Fruit fly (Drosophila melanogaster) whole organism, embryonic: ENCODE results near the gene yellow-e2.

Experiments used
- ATbp ChIP-seq: fragments of 200-800 bp; sonication (Bioruptor generic); optimal IDR thresholded peaks from 2 replicates; lab custom pipeline; 2017; ENCODE audit warnings: missing biosample characterization, mild to moderate bottlenecking, missing genetic modification characterization, missing genetic modification reagents
- Ada2b ChIP-seq: fragments of 200-800 bp; sonication (Bioruptor generic); IDR thresholded peaks from 2 replicates; pipeline ENCODE4 v1.3.6; 2022; ENCODE audit warnings: missing biosample characterization, missing genetic modification characterization
- Aef1 ChIP-seq: fragments of 200-800 bp; sonication (Bioruptor generic); IDR thresholded peaks from 3 replicates; pipeline ENCODE4 v1.3.6; 2022; ENCODE audit warnings: missing biosample characterization, missing genetic modification characterization
- CG10147 ChIP-seq: fragments of 200-800 bp; sonication (Bioruptor generic); optimal IDR thresholded peaks from 2 replicates; lab custom pipeline; 2019; ENCODE audit warnings: missing biosample characterization, mild to moderate bottlenecking, missing genetic modification characterization, moderate library complexity
- CG10462 ChIP-seq: fragments of 200-800 bp; sonication (Bioruptor generic); optimal IDR thresholded peaks from 2 replicates; lab custom pipeline; 2016; ENCODE audit warnings: missing biosample characterization, missing genetic modification characterization
- CG10543 ChIP-seq: fragments of 200-800 bp; sonication (Bioruptor generic); optimal IDR thresholded peaks from 3 replicates; lab custom pipeline; 2017; ENCODE audit warnings: missing biosample characterization, mild to moderate bottlenecking, missing genetic modification characterization, moderate library complexity
- CG11560 ChIP-seq: fragments of 200-800 bp; sonication (Bioruptor generic); IDR thresholded peaks from 3 replicates; pipeline ENCODE4 v1.3.6; 2022; ENCODE audit warnings: missing biosample characterization, missing genetic modification characterization
- CG11723 ChIP-seq: fragments of 200-800 bp; sonication (Bioruptor generic); optimal IDR thresholded peaks from 2 replicates; lab custom pipeline; 2017; ENCODE audit warnings: missing biosample characterization, mild to moderate bottlenecking, missing genetic modification characterization
- CG12942 ChIP-seq: fragments of 200-800 bp; sonication (Bioruptor generic); optimal IDR thresholded peaks from 3 replicates; lab custom pipeline; 2016; ENCODE audit warnings: missing biosample characterization, missing genetic modification characterization
- CG13123 ChIP-seq: fragments of 200-800 bp; sonication (Bioruptor generic); optimal IDR thresholded peaks from 2 replicates; lab custom pipeline; 2016; ENCODE audit warnings: missing biosample characterization, missing genetic modification characterization
- CG14441 ChIP-seq: fragments of 200-800 bp; sonication (Bioruptor generic); IDR thresholded peaks from 2 replicates; pipeline ENCODE4 v1.3.6; 2022; ENCODE audit warnings: missing biosample characterization, missing genetic modification characterization
- CG15479 ChIP-seq: fragments of 200-800 bp; sonication (Bioruptor generic); optimal IDR thresholded peaks from 3 replicates; lab custom pipeline; 2019; ENCODE audit warnings: missing biosample characterization, mild to moderate bottlenecking, missing genetic modification characterization, moderate library complexity
- CG15696 ChIP-seq: fragments of 200-800 bp; sonication (Bioruptor generic); optimal IDR thresholded peaks from 2 replicates; lab custom pipeline; 2019; ENCODE audit warnings: missing biosample characterization, mild to moderate bottlenecking, missing genetic modification characterization, moderate library complexity
- CG16863 ChIP-seq: fragments of 200-800 bp; sonication (Bioruptor generic); optimal IDR thresholded peaks from 3 replicates; lab custom pipeline; 2016; ENCODE audit warnings: missing biosample characterization, missing genetic modification characterization
- CG2889 ChIP-seq: fragments of 200-800 bp; sonication (Bioruptor generic); IDR thresholded peaks from 3 replicates; pipeline ENCODE4 v1.3.6; 2022; ENCODE audit warnings: missing biosample characterization, missing genetic modification characterization
- CG30020 ChIP-seq: fragments of 200-800 bp; optimal IDR thresholded peaks from 2 replicates; lab custom pipeline; 2019; ENCODE audit warnings: missing biosample characterization, mild to moderate bottlenecking, missing genetic modification characterization, moderate library complexity
- CG3065 ChIP-seq: fragments of 200-800 bp; sonication (Bioruptor generic); optimal IDR thresholded peaks from 2 replicates; lab custom pipeline; 2016; ENCODE audit warnings: missing biosample characterization, missing genetic modification characterization
- CG4328 ChIP-seq: fragments of 200-800 bp; sonication (Bioruptor generic); optimal IDR thresholded peaks from 3 replicates; lab custom pipeline; 2017; ENCODE audit warnings: missing biosample characterization, missing genetic modification reagents, missing genetic modification characterization
- CG4424 ChIP-seq: fragments of 200-800 bp; sonication (Bioruptor generic); optimal IDR thresholded peaks from 3 replicates; lab custom pipeline; 2016; ENCODE audit warnings: missing biosample characterization, missing genetic modification characterization
- CG4707 ChIP-seq: fragments of 200-800 bp; sonication (Bioruptor generic); optimal IDR thresholded peaks from 2 replicates; lab custom pipeline; 2018; ENCODE audit warnings: missing biosample characterization, mild to moderate bottlenecking, missing genetic modification characterization, moderate library complexity
- CG6175 ChIP-seq: fragments of 200-800 bp; sonication (Bioruptor generic); IDR thresholded peaks from 3 replicates; pipeline ENCODE4 v1.3.6; 2022; ENCODE audit warnings: missing biosample characterization, missing genetic modification characterization
- CG7556 ChIP-seq: fragments of 200-800 bp; sonication (Bioruptor generic); optimal IDR thresholded peaks from 2 replicates; lab custom pipeline; 2017; ENCODE audit warnings: missing biosample characterization, mild to moderate bottlenecking, missing genetic modification characterization
- CG7745 ChIP-seq: fragments of 200-800 bp; sonication (Bioruptor generic); optimal IDR thresholded peaks from 2 replicates; lab custom pipeline; 2018; ENCODE audit warnings: missing biosample characterization, mild to moderate bottlenecking, missing genetic modification characterization, moderate library complexity
- CG8924 ChIP-seq: fragments of 200-800 bp; optimal IDR thresholded peaks from 3 replicates; lab custom pipeline; 2019; ENCODE audit warnings: missing biosample characterization, mild to moderate bottlenecking, missing genetic modification characterization, moderate library complexity
- CG9817 ChIP-seq: fragments of 200-800 bp; sonication (Bioruptor generic); optimal IDR thresholded peaks from 2 replicates; lab custom pipeline; 2018; ENCODE audit warnings: missing biosample characterization, mild to moderate bottlenecking, missing genetic modification characterization, moderate library complexity
- Camta ChIP-seq: fragments of 200-800 bp; sonication (Bioruptor generic); optimal IDR thresholded peaks from 2 replicates; lab custom pipeline; 2016; ENCODE audit warnings: missing biosample characterization, missing genetic modification characterization
- Dad ChIP-seq: fragments of 200-800 bp; sonication (Bioruptor generic); optimal IDR thresholded peaks from 3 replicates; lab custom pipeline; 2016; ENCODE audit warnings: missing biosample characterization, missing genetic modification characterization
- Dek ChIP-seq: fragments of 200-800 bp; sonication (Bioruptor generic); optimal IDR thresholded peaks from 3 replicates; lab custom pipeline; 2019; ENCODE audit warnings: missing biosample characterization, mild to moderate bottlenecking, missing genetic modification characterization, moderate library complexity
- Drgx ChIP-seq: fragments of 200-800 bp; sonication (Bioruptor generic); IDR thresholded peaks from 2 replicates; pipeline ENCODE4 v1.3.6; 2022; ENCODE audit warnings: missing biosample characterization, missing genetic modification characterization
- Ets97D ChIP-seq: fragments of 200-800 bp; sonication (Bioruptor generic); optimal IDR thresholded peaks from 3 replicates; lab custom pipeline; 2016; ENCODE audit warnings: missing biosample characterization, missing genetic modification characterization
- HHEX ChIP-seq: fragments of 200-800 bp; sonication (Bioruptor generic); optimal IDR thresholded peaks from 3 replicates; lab custom pipeline; 2017; ENCODE audit warnings: missing biosample characterization, mild to moderate bottlenecking, missing genetic modification characterization, missing genetic modification reagents
- Hmx ChIP-seq: fragments of 200-800 bp; sonication (Bioruptor generic); optimal IDR thresholded peaks from 2 replicates; lab custom pipeline; 2016; ENCODE audit warnings: missing biosample characterization, missing genetic modification characterization
- Lhr ChIP-seq: fragments of 200-800 bp; sonication (Bioruptor generic); optimal IDR thresholded peaks from 3 replicates; lab custom pipeline; 2017; ENCODE audit warnings: mild to moderate bottlenecking, missing biosample characterization, missing genetic modification reagents, missing genetic modification characterization
- Max ChIP-seq: fragments of 200-800 bp; sonication (Bioruptor generic); optimal IDR thresholded peaks from 2 replicates; lab custom pipeline; 2016; ENCODE audit warnings: missing biosample characterization, mild to moderate bottlenecking, missing genetic modification characterization
- Optix ChIP-seq: fragments of 200-800 bp; sonication (Bioruptor generic); IDR thresholded peaks from 3 replicates; pipeline ENCODE4 v1.3.6; 2022; ENCODE audit warnings: missing biosample characterization, missing genetic modification characterization
- Ptx1 ChIP-seq: fragments of 200-800 bp; sonication (Bioruptor generic); IDR thresholded peaks from 2 replicates; pipeline ENCODE4 v1.3.6; 2022; ENCODE audit warnings: missing biosample characterization, missing genetic modification characterization
- Sox102F ChIP-seq: fragments of 200-800 bp; sonication (Bioruptor generic); optimal IDR thresholded peaks from 2 replicates; lab custom pipeline; 2018; ENCODE audit warnings: missing biosample characterization, mild to moderate bottlenecking, missing genetic modification characterization, moderate library complexity
- chm ChIP-seq: fragments of 200-800 bp; sonication (Bioruptor generic); IDR thresholded peaks from 2 replicates; pipeline ENCODE4 v1.3.6; 2022; ENCODE audit warnings: missing biosample characterization, missing genetic modification characterization
- ci ChIP-seq: fragments of 200-800 bp; sonication (Bioruptor generic); IDR thresholded peaks from 3 replicates; pipeline ENCODE4 v1.3.6; 2022; ENCODE audit warnings: missing biosample characterization, missing genetic modification characterization
- en ChIP-seq: fragments of 200-800 bp; sonication (Bioruptor generic); optimal IDR thresholded peaks from 2 replicates; lab custom pipeline; 2016; ENCODE audit warnings: missing biosample characterization, missing genetic modification characterization
- exex ChIP-seq: fragments of 200-800 bp; sonication (Bioruptor generic); optimal IDR thresholded peaks from 4 replicates; lab custom pipeline; 2018; ENCODE audit warnings: missing biosample characterization, mild to moderate bottlenecking, missing genetic modification characterization, moderate library complexity
- nmo ChIP-seq: fragments of 200-800 bp; sonication (Bioruptor generic); optimal IDR thresholded peaks from 2 replicates; lab custom pipeline; 2018; ENCODE audit warnings: missing biosample characterization, mild to moderate bottlenecking, missing genetic modification characterization, moderate library complexity
- odd ChIP-seq: fragments of 200-800 bp; sonication (Bioruptor generic); optimal IDR thresholded peaks from 2 replicates; lab custom pipeline; 2017; ENCODE audit warnings: missing biosample characterization, mild to moderate bottlenecking, missing genetic modification characterization
- pum ChIP-seq: fragments of 200-800 bp; sonication (Bioruptor generic); optimal IDR thresholded peaks from 2 replicates; lab custom pipeline; 2016; ENCODE audit warnings: missing biosample characterization, missing genetic modification characterization
- run ChIP-seq: fragments of 200-800 bp; sonication (Bioruptor generic); optimal IDR thresholded peaks from 3 replicates; lab custom pipeline; 2018; ENCODE audit warnings: missing biosample characterization, mild to moderate bottlenecking, missing genetic modification characterization
- schlank ChIP-seq: fragments of 200-800 bp; sonication (Bioruptor generic); optimal IDR thresholded peaks from 2 replicates; lab custom pipeline; 2018; ENCODE audit warnings: missing biosample characterization, mild to moderate bottlenecking, missing genetic modification characterization
- sd ChIP-seq: fragments of 200-800 bp; sonication (Bioruptor generic); optimal IDR thresholded peaks from 3 replicates; lab custom pipeline; 2018; ENCODE audit warnings: missing biosample characterization, mild to moderate bottlenecking, missing genetic modification characterization, moderate library complexity
- slou ChIP-seq: fragments of 200-800 bp; sonication (Bioruptor generic); optimal IDR thresholded peaks from 3 replicates; lab custom pipeline; 2016; ENCODE audit warnings: missing biosample characterization, missing genetic modification characterization
- sug ChIP-seq: fragments of 200-800 bp; optimal IDR thresholded peaks from 2 replicates; lab custom pipeline; 2019; ENCODE audit warnings: missing biosample characterization, mild to moderate bottlenecking, missing genetic modification characterization, moderate library complexity
- toy ChIP-seq: fragments of 200-800 bp; sonication (Bioruptor generic); IDR thresholded peaks from 2 replicates; pipeline ENCODE4 v1.3.6; 2022; ENCODE audit warnings: missing biosample characterization, missing genetic modification characterization
- zen ChIP-seq: fragments of 200-800 bp; sonication (Bioruptor generic); optimal IDR thresholded peaks from 3 replicates; lab custom pipeline; 2018; ENCODE audit warnings: missing biosample characterization, mild to moderate bottlenecking, missing genetic modification characterization, moderate library complexity

Gene yellow-e2

dm6 chr3R:13453955-13454354 is 47.2 kb upstream of the yellow-e2 start (continued):
- no peak for TF ChIP-seq CG8924 (tag; lab: Kevin White, UChicago)
- peak; percentile 13 for TF ChIP-seq CG10543 (GFP tag; lab: Kevin White, UChicago)
- peak; percentile 29 for TF ChIP-seq odd (GFP tag; lab: Kevin White, UChicago)
- peak; percentile 2 for TF ChIP-seq run
- TF ChIP-seq Lhr (GFP tag; lab: Kevin White, UChicago) = no peak
- TF ChIP-seq chm = peak; percentile 58; the same call in 1 of the 2 replicates
- TF ChIP-seq Ada2b (GFP tag; lab: Robert Waterston, UW) = peak; percentile 76
- peak; percentile 18 for TF ChIP-seq CG11723
- TF ChIP-seq sd (tag; lab: Kevin White, UChicago) = peak; percentile 86
- peak; percentile 43 for TF ChIP-seq Max (GFP tag; lab: Kevin White, UChicago)
- peak; percentile 24 for TF ChIP-seq exex (tag; lab: Kevin White, UChicago)
- TF ChIP-seq CG7556 (GFP tag; lab: Kevin White, UChicago) = no peak
- no peak for TF ChIP-seq CG3065 (GFP tag; lab: Kevin White, UChicago)
- peak; percentile 72 for TF ChIP-seq CG14441 (GFP tag; lab: Robert Waterston, UW)
- TF ChIP-seq CG4424 (GFP tag; lab: Kevin White, UChicago) = peak; percentile 64
- peak; percentile 57; the same call in 1 of the 3 replicates for TF ChIP-seq ci (GFP tag; lab: Robert Waterston, UW)
- TF ChIP-seq CG13123 = no peak
- TF ChIP-seq CG15479 (GFP tag; lab: Kevin White, UChicago) = no peak
- TF ChIP-seq CG6175 (GFP tag; lab: Robert Waterston, UW) = peak; percentile 49; the same call in 1 of the 3 replicates
- peak; percentile 47 for TF ChIP-seq ATbp (GFP tag; lab: Kevin White, UChicago)
- TF ChIP-seq Dad = no peak
- TF ChIP-seq CG30020 (tag; lab: Kevin White, UChicago) = no peak
- TF ChIP-seq CG10147 (GFP tag; lab: Kevin White, UChicago) = peak; percentile 79
- peak; percentile 35 for TF ChIP-seq schlank (tag; lab: Kevin White, UChicago)
- TF ChIP-seq CG10462 (GFP tag; lab: Kevin White, UChicago) = no peak
- TF ChIP-seq HHEX (GFP tag; lab: Kevin White, UChicago) = peak; percentile 46
- TF ChIP-seq Optix = no peak
- no peak for TF ChIP-seq CG4707 (GFP tag; lab: Kevin White, UChicago)
- peak; percentile 22 for TF ChIP-seq CG12942
- TF ChIP-seq CG9817 (tag; lab: Kevin White, UChicago) = peak; percentile 71
- peak; percentile 50 for TF ChIP-seq Hmx (GFP tag; lab: Kevin White, UChicago)
- TF ChIP-seq sug (tag; lab: Kevin White, UChicago) = no peak
- peak; percentile 41; the same call in 1 of the 2 replicates for TF ChIP-seq toy (GFP tag; lab: Robert Waterston, UW)
- TF ChIP-seq Camta (GFP tag; lab: Kevin White, UChicago) = peak; percentile 52
- no peak for TF ChIP-seq zen (tag; lab: Kevin White, UChicago)
- no peak for TF ChIP-seq CG15696
- TF ChIP-seq CG11560 (tag; lab: Robert Waterston, UW) = 0 out of 3 replicates have a peak, but pooled peaks have one; percentile 40
- peak; percentile 46 for TF ChIP-seq CG16863 (GFP tag; lab: Kevin White, UChicago)
- TF ChIP-seq CG7745 = no peak
- TF ChIP-seq en (GFP tag; lab: Kevin White, UChicago) = peak; percentile 11
- peak; percentile 75 for TF ChIP-seq Dek (tag; lab: Kevin White, UChicago)
- peak; percentile 79 for TF ChIP-seq Ptx1 (GFP tag; lab: Robert Waterston, UW)
- TF ChIP-seq Sox102F = peak; percentile 75
- TF ChIP-seq Drgx = no peak
- TF ChIP-seq nmo (GFP tag; lab: Kevin White, UChicago) = peak; percentile 77
- TF ChIP-seq Ets97D (GFP tag; lab: Kevin White, UChicago) = no peak
- peak; percentile 54; the same call in 1 of the 3 replicates for TF ChIP-seq CG2889 (GFP tag; lab: Robert Waterston, UW)
- TF ChIP-seq slou (GFP tag; lab: Kevin White, UChicago) = no peak
- peak; percentile 70; the same call in 2 of the 3 replicates for TF ChIP-seq Aef1
- TF ChIP-seq CG4328 (GFP tag; lab: Kevin White, UChicago) = no peak
- TF ChIP-seq pum (GFP tag; lab: Kevin White, UChicago) = peak; percentile 33
